Fruit fly (Drosophila melanogaster): ENCODE data around the gene CG13875.

The CG13875 gene

DNA sequence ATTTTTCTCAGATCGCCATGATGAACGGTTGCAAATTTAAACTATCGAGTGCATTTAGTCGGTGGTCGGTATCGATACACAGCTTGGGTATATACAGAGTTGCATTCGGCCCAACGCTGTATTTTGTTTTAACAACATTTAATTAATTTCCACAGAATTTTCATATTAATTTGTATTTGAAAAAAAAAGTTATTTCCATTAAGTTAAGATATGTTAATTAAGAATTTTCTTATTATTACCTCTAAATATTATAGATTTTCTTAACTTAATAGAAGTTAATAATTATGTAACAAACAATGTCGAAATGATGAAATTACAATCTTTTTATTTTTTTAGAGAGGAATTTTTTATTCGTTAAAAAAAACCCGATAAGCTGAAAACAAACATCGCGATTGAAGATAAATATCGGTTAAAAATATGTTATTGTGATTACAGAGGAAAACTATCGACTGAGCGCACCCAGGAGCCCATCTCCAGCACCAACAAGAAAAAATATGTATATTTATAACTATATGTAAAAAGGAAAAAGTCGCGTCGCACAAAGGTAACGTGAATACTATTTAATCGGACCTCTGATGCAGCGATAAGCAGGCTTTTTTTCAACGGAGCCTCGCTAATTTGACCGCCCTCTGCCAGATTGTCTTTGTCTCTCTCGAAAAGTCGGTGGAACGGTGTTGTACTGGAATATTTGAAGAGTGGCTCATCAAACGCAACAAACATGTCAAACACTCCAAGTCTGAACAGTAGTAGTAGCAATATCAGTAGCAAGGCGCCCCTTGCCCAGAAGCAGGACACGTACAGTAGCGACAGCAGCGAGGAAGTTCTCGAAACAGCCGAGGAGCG is 20.3 kb downstream of the CG13875 start, which contains the start of the genes rno and mri (continued):
- TF ChIP-seq acj6 (GFP tag; optimal IDR thresholded peaks at IDR 0.05), result peak; percentile 53
- TF ChIP-seq achi (GFP tag; optimal IDR thresholded peaks at IDR 0.05), result peak; percentile 57
- TF ChIP-seq dsx (GFP tag; optimal IDR thresholded peaks at IDR 0.05; ENCODE audit: poor library complexity, severe bottlenecking), result no peak
- no peak for TF ChIP-seq CG6808 (GFP tag; optimal IDR thresholded peaks at IDR 0.05)
- TF ChIP-seq CG6163 (GFP tag; IDR thresholded peaks at IDR 0.05), result peak; percentile 52; the same call in 2 of the 3 replicates
- peak; percentile 39 for TF ChIP-seq Eip78C (GFP tag)
- peak; percentile 58 for TF ChIP-seq esn (GFP tag; optimal IDR thresholded peaks at IDR 0.05)
- TF ChIP-seq CG32006 (GFP tag; optimal IDR thresholded peaks at IDR 0.05), result peak; percentile 51
- peak; percentile 59 for TF ChIP-seq Ets96B (tag; optimal IDR thresholded peaks at IDR 0.05)
- no peak for TF ChIP-seq dac (GFP tag; optimal IDR thresholded peaks at IDR 0.05)
- peak; percentile 59 for TF ChIP-seq CG34406 (GFP tag; optimal IDR thresholded peaks at IDR 0.05)
- TF ChIP-seq topi (GFP tag; optimal IDR thresholded peaks at IDR 0.05), result no peak
- no peak for TF ChIP-seq Ets21C (GFP tag; optimal IDR thresholded peaks at IDR 0.05)
- TF ChIP-seq salr (GFP tag; optimal IDR thresholded peaks at IDR 0.05), result no peak
- no peak for TF ChIP-seq pdm3 (GFP tag; optimal IDR thresholded peaks at IDR 0.05)
- no peak for TF ChIP-seq CG7368 (GFP tag; optimal IDR thresholded peaks at IDR 0.05)
- peak; percentile 51; the same call in 1 of the 3 replicates for TF ChIP-seq CG8119 (GFP tag; IDR thresholded peaks at IDR 0.05)
- TF ChIP-seq CG11294 (GFP tag; IDR thresholded peaks at IDR 0.05), result peak; percentile 11; the same call in 1 of the 2 replicates
- no peak for TF ChIP-seq CG9139 (GFP tag; optimal IDR thresholded peaks at IDR 0.05)
- no peak for TF ChIP-seq CG8319 (GFP tag; optimal IDR thresholded peaks at IDR 0.05)
- peak; percentile 39 for TF ChIP-seq CG6854 (GFP tag; optimal IDR thresholded peaks at IDR 0.05)
- no peak for TF ChIP-seq svp (GFP tag)
- no peak for TF ChIP-seq net (GFP tag; optimal IDR thresholded peaks at IDR 0.05)
- 0 out of 2 replicates have a peak, but pooled peaks have one; percentile 25 for TF ChIP-seq Gug (GFP tag; IDR thresholded peaks at IDR 0.05)
- no peak for TF ChIP-seq CG1621 (tag; optimal IDR thresholded peaks at IDR 0.05)
- peak; percentile 82 for TF ChIP-seq eg (GFP tag; IDR thresholded peaks at IDR 0.05)
- no peak for TF ChIP-seq Lpt (GFP tag; optimal IDR thresholded peaks at IDR 0.05)
- TF ChIP-seq CG11902 (GFP tag; optimal IDR thresholded peaks at IDR 0.05), result no peak
- TF ChIP-seq CG4318 (GFP tag; optimal IDR thresholded peaks at IDR 0.05), result no peak
- peak in 1 of 2 experiments; percentile 19 for TF ChIP-seq ss (GFP tag; optimal IDR thresholded peaks at IDR 0.05)
- peak; percentile 56 for TF ChIP-seq Sox15 (GFP tag; optimal IDR thresholded peaks at IDR 0.05)
- TF ChIP-seq Hr4 (GFP tag; optimal IDR thresholded peaks at IDR 0.05), result no peak
- peak; percentile 72 for TF ChIP-seq CG3032 (tag; optimal IDR thresholded peaks at IDR 0.05)
- TF ChIP-seq Smox (GFP tag; optimal IDR thresholded peaks at IDR 0.05), result no peak
- no peak for TF ChIP-seq CG11762 (GFP tag; optimal IDR thresholded peaks at IDR 0.05; ENCODE audit: insufficient read depth)

DNA sequence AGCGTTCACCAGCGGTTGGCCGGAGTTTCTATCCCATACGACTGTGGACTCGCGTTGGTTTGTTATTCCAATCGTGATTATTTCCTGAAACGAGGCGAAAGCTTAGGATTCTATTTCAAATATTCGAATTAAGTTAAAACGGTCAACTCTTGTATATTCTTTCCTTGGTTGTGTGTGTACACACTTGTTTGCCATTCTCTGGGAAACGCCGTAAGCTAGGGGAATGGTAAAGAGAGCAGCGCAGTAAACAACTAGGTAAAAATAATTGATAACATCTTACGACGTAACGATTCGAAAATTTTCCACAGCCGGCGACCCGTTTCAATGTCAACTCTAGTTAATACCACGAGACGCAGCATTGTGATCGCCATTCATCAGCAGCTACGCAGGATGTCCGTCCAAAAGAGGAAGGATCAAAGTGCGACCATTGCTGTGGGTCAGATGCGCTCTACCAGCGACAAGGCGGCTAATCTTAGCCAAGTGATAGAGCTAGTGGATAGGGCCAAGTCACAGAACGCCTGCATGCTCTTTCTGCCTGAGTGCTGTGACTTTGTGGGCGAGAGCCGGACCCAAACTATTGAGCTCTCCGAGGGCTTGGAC is 23.9 kb downstream of the CG13875 start, which contains the start of gene NitFhit:
Gene NitFhit (plus strand): TSS at position 195 of the 600 bp plus-strand sequence.
- no peak for TF ChIP-seq Eip75B (GFP tag; optimal IDR thresholded peaks at IDR 0.05)
- TF ChIP-seq fkh (GFP tag; optimal IDR thresholded peaks at IDR 0.05), result peak; percentile 71
- no peak for TF ChIP-seq vri (GFP tag; optimal IDR thresholded peaks at IDR 0.05)
- no peak for TF ChIP-seq CG8319 (GFP tag; optimal IDR thresholded peaks at IDR 0.05)
- no peak for TF ChIP-seq CG8119 (GFP tag; IDR thresholded peaks at IDR 0.05)
- TF ChIP-seq eg (GFP tag; IDR thresholded peaks at IDR 0.05), result no peak
- TF ChIP-seq Hr38 (GFP tag; optimal IDR thresholded peaks at IDR 0.05), result no peak
- no peak for TF ChIP-seq acj6 (GFP tag; optimal IDR thresholded peaks at IDR 0.05)
- peak; percentile 14 for TF ChIP-seq CG6808 (GFP tag; optimal IDR thresholded peaks at IDR 0.05)
- peak; percentile 74 for TF ChIP-seq svp (GFP tag)
- no peak for TF ChIP-seq CG1621 (tag; optimal IDR thresholded peaks at IDR 0.05)
- no peak for TF ChIP-seq CG10631 (GFP tag; optimal IDR thresholded peaks at IDR 0.05)
- TF ChIP-seq ss (GFP tag; optimal IDR thresholded peaks at IDR 0.05), result peak in 1 of 2 experiments; percentile 46
- no peak for TF ChIP-seq dac (GFP tag; optimal IDR thresholded peaks at IDR 0.05)
- TF ChIP-seq net (GFP tag; optimal IDR thresholded peaks at IDR 0.05), result no peak
- TF ChIP-seq Ets21C (GFP tag; optimal IDR thresholded peaks at IDR 0.05), result no peak
- no peak for TF ChIP-seq CG7368 (GFP tag; optimal IDR thresholded peaks at IDR 0.05)
- no peak for TF ChIP-seq CG16779 (tag; optimal IDR thresholded peaks at IDR 0.05)
- TF ChIP-seq CG3032 (tag; optimal IDR thresholded peaks at IDR 0.05), result no peak
- no peak for TF ChIP-seq Hr39 (GFP tag; optimal IDR thresholded peaks at IDR 0.05)
- TF ChIP-seq Sox102F (GFP tag; optimal IDR thresholded peaks at IDR 0.05), result no peak
